Fruit fly (Drosophila melanogaster) Kc167 (cell line): Measurements from ENCODE around the gene Dus2.

Experiments used
- Myc ChIP-seq: fragments of >200 bp; optimal IDR thresholded peaks from 2 replicates; lab custom pipeline; 2017; ENCODE audit warnings: missing external identifiers
- Sin3A ChIP-seq: fragments of >200 bp; optimal IDR thresholded peaks from 2 replicates; lab custom pipeline; 2018; ENCODE audit warnings: missing external identifiers
- h ChIP-seq: fragments of >200 bp; optimal IDR thresholded peaks from 3 replicates; lab custom pipeline; 2018; ENCODE audit warnings: missing external identifiers
- insv ChIP-seq: fragments of >200 bp; optimal IDR thresholded peaks from 3 replicates; lab custom pipeline; 2018; ENCODE audit warnings: missing external identifiers
- psq ChIP-seq: fragments of >200 bp; optimal IDR thresholded peaks from 2 replicates; lab custom pipeline; 2017; ENCODE audit warnings: missing external identifiers
- ttk ChIP-seq: sonication (Bioruptor generic); optimal IDR thresholded peaks from 2 replicates; lab custom pipeline; 2017; ENCODE audit warnings: missing external identifiers

DNA sequence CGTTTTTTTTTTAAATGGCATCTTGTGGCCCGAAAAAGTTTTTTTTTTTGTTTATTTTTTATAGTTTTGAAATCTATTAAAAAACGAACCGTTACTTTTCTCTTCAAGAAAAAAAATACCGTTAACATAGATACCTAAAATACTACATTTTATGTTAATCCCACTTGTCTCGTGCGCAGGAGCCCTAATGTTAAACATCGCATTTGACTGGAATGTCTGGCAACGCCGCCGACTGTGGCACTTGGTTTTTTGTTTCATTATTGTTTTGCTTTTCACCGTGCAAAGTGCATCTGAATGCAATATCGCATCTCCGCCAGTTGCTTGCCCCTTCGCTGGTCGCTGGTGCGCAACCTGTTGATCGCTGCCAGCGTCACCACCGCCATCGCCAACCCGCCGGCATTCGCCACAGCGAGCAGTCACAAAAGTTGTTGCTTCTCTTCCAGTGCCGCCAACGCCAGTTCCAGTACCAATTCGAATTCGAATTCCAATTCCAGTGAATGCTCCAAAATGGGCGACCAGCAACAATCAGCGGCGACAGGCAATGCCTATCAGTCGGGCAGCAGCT is 37.7 kb upstream of the Dus2 start, which contains the start of gene CG11590:
- TF ChIP-seq psq (lab: Kevin White, UChicago) (no peak), h (lab: Kevin White, UChicago) (no peak), Myc (lab: Kevin White, UChicago) (no peak), insv (no peak), Sin3A (lab: Kevin White, UChicago) (no peak), ttk (lab: Kevin White, UChicago) (no peak)
